Fruit fly (Drosophila melanogaster): ENCODE measurements around the gene Kots.

Kots gene

dm6 chr3R:13983272-13984032, 19.5 kb upstream of the Kots start (continued):
- TF ChIP-seq HLH4C (GFP tag; IDR thresholded peaks at IDR 0.05; ENCODE audit: partially characterized antibody) (peak; percentile 45; the same call in 1 of the 3 replicates), CG14667 (GFP tag; IDR thresholded peaks at IDR 0.05) (peak; percentile 78), Vsx1 (GFP tag; optimal IDR thresholded peaks at IDR 0.05) (peak; percentile 78), mam (GFP tag; optimal IDR thresholded peaks at IDR 0.05) (peak; percentile 96), Fer2 (tag; optimal IDR thresholded peaks at IDR 0.05) (peak; percentile 74), CG6272 (GFP tag; IDR thresholded peaks at IDR 0.05) (peak; percentile 78), CG17186 (GFP tag; optimal IDR thresholded peaks at IDR 0.05) (peak; percentile 65), CG16863 (GFP tag; optimal IDR thresholded peaks at IDR 0.05) (peak; percentile 95), inv (GFP tag; IDR thresholded peaks at IDR 0.05; ENCODE audit: partially characterized antibody) (no peak), B-H2 (GFP tag; optimal IDR thresholded peaks at IDR 0.05) (peak; percentile 73), C15 (GFP tag; IDR thresholded peaks at IDR 0.05) (0 out of 3 replicates have a peak, but pooled peaks have one; percentile 34), pros (GFP tag; optimal IDR thresholded peaks at IDR 0.05) (peak; percentile 73), Ets97D (GFP tag; optimal IDR thresholded peaks at IDR 0.05) (peak; percentile 59), CG3163 (GFP tag; optimal IDR thresholded peaks at IDR 0.05) (peak; percentile 82), CG3065 (GFP tag; optimal IDR thresholded peaks at IDR 0.05) (peak; percentile 82), tio (GFP tag; optimal IDR thresholded peaks at IDR 0.05) (peak; percentile 93), CG1024 (GFP tag; IDR thresholded peaks at IDR 0.05) (peak; percentile 66), CG17568 (GFP tag; optimal IDR thresholded peaks at IDR 0.05) (peak; percentile 88), nerfin-1 (tag; optimal IDR thresholded peaks at IDR 0.05) (peak; percentile 85), prd (optimal IDR thresholded peaks at IDR 0.05) (no peak), prd (GFP tag; IDR thresholded peaks at IDR 0.05) (peak; percentile 91), vfl (GFP tag; optimal IDR thresholded peaks at IDR 0.05) (peak; percentile 89), Fer3 (tag; optimal IDR thresholded peaks at IDR 0.05) (peak; percentile 89), Gug (GFP tag; IDR thresholded peaks at IDR 0.05) (peak; percentile 86), pb (GFP tag; optimal IDR thresholded peaks at IDR 0.05) (peak; percentile 89), caup (GFP tag; optimal IDR thresholded peaks at IDR 0.05; ENCODE audit: severe bottlenecking) (peak; percentile 94), CG8388 (GFP tag; optimal IDR thresholded peaks at IDR 0.05) (peak; percentile 89), Hr78 (GFP tag; optimal IDR thresholded peaks at IDR 0.05) (peak in 1 of 2 experiments; percentile 93), aop (GFP tag; IDR thresholded peaks at IDR 0.05) (peak; percentile 54; the same call in 1 of the 2 replicates), Sry-δ (GFP tag; optimal IDR thresholded peaks at IDR 0.05) (peak; percentile 63), CG9609 (GFP tag; optimal IDR thresholded peaks at IDR 0.05) (peak; percentile 93), CG15011 (GFP tag; optimal IDR thresholded peaks at IDR 0.05) (peak; percentile 88), her (GFP tag; optimal IDR thresholded peaks at IDR 0.05) (peak; percentile 94), CG43689 (GFP tag; IDR thresholded peaks at IDR 0.05) (peak; percentile 67), Ssrp (tag; optimal IDR thresholded peaks at IDR 0.05) (peak; percentile 90), sc (optimal IDR thresholded peaks at IDR 0.05) (no peak), sc (GFP tag; optimal IDR thresholded peaks at IDR 0.05) (peak; percentile 87), PHDP (tag; optimal IDR thresholded peaks at IDR 0.05) (peak; percentile 93), gro (GFP tag; optimal IDR thresholded peaks at IDR 0.05) (peak; percentile 97), CG7928 (GFP tag; optimal IDR thresholded peaks at IDR 0.05) (peak; percentile 57), CG6765 (GFP tag; optimal IDR thresholded peaks at IDR 0.05) (peak; percentile 87), yki (optimal IDR thresholded peaks at IDR 0.05) (peak; percentile 82), lilli (GFP tag; optimal IDR thresholded peaks at IDR 0.05) (peak; percentile 95), CG18476 (GFP tag; optimal IDR thresholded peaks at IDR 0.05) (peak; percentile 78), z (GFP tag; IDR thresholded peaks at IDR 0.05) (peak; percentile 58; the same call in 2 of the 3 replicates), dmrt99B (tag; optimal IDR thresholded peaks at IDR 0.05) (peak; percentile 93), CG4328 (GFP tag; optimal IDR thresholded peaks at IDR 0.05) (peak; percentile 88), Dip3 (GFP tag; optimal IDR thresholded peaks at IDR 0.05) (peak; percentile 91), tna (GFP tag; IDR thresholded peaks at IDR 0.05; ENCODE audit: partially characterized antibody) (no peak)
